Worm (Caenorhabditis elegans): ENCODE results near the gene dos-2.

The dos-2 gene

ce11 chrII:3952967-3953366 is 23.1 kb upstream of the dos-2 start (continued):
- TF ChIP-seq Y5F2A.4 (GFP tag; optimal IDR thresholded peaks at IDR 0.05) (no peak), nhr-42 (GFP tag; IDR thresholded peaks at IDR 0.05) (no peak), cey-2 (tag; optimal IDR thresholded peaks at IDR 0.05; ENCODE audit: borderline replicate concordance, insufficient read depth) (no peak), spr-3 (GFP tag; optimal IDR thresholded peaks at IDR 0.05) (no peak), dmd-6 (GFP tag; IDR thresholded peaks at IDR 0.05) (peak; percentile 28; the same call in 1 of the 2 replicates), ceh-28 (tag; optimal IDR thresholded peaks at IDR 0.05) (no peak), hlh-11 (tag; optimal IDR thresholded peaks at IDR 0.05) (peak; percentile 26)

DNA sequence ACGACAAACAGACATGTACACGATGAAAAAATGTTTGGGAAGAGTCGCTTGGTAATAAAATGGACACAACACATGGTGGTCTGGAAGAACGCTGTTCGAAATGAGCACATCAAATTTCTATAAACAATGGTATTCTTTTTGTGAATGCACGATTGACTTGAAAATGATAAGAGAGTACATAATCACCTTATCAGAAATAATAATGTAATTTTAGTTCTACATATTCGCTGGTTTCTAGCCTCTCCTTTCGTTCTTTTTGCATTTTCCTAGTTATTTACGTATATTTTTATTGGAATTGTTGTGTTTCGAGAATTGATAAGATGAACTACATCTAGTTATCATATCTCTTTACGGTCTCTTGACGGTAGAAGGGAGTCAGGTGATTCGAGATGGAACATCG is 22.0 kb upstream of the dos-2 start:
- TF ChIP-seq hlh-11 (tag; optimal IDR thresholded peaks at IDR 0.05) (peak; percentile 51), dve-1 (tag; optimal IDR thresholded peaks at IDR 0.05; ENCODE audit: insufficient read depth) (peak; percentile 49), php-3 (GFP tag; IDR thresholded peaks at IDR 0.05) (peak; percentile 74), daf-16 (GFP tag; optimal IDR thresholded peaks at IDR 0.05) (no peak), daf-16 (tag; optimal IDR thresholded peaks at IDR 0.05) (peak; percentile 89), pqm-1 (tag; optimal IDR thresholded peaks at IDR 0.05) (peak; percentile 64), nhr-6 (tag; optimal IDR thresholded peaks at IDR 0.05) (peak; percentile 24), nhr-28 (tag; optimal IDR thresholded peaks at IDR 0.05) (peak; percentile 87), tra-1 (GFP tag; IDR thresholded peaks at IDR 0.05) (no peak), T20F7.1 (GFP tag; optimal IDR thresholded peaks at IDR 0.05) (peak; percentile 15), daf-8 (GFP tag; IDR thresholded peaks at IDR 0.05) (no peak), lim-7 (GFP tag; IDR thresholded peaks at IDR 0.05) (no peak)

- TF ChIP-seq madf-5 (GFP tag; IDR thresholded peaks at IDR 0.05) (no peak), mes-2 (tag; optimal IDR thresholded peaks at IDR 0.05; ENCODE audit: poor library complexity, severe bottlenecking) (no peak), ceh-82 (tag; optimal IDR thresholded peaks at IDR 0.05) (no peak), hlh-11 (tag; optimal IDR thresholded peaks at IDR 0.05) (no peak), hlh-30 (tag; optimal IDR thresholded peaks at IDR 0.05; ENCODE audit: insufficient read depth) (peak; percentile 8), lsy-2 (tag; optimal IDR thresholded peaks at IDR 0.05) (peak in 1 of 2 experiments; percentile 31), nhr-28 (tag; optimal IDR thresholded peaks at IDR 0.05) (peak; percentile 12), mep-1 (tag; optimal IDR thresholded peaks at IDR 0.05) (peak; percentile 15), dmd-8 (GFP tag; IDR thresholded peaks at IDR 0.05) (no peak), dve-1 (tag; optimal IDR thresholded peaks at IDR 0.05; ENCODE audit: insufficient read depth) (peak; percentile 31), aha-1 (tag) (peak; percentile 70), zip-11 (GFP tag; IDR thresholded peaks at IDR 0.05) (no peak)
Measured at ce11 chrII:3954838-3955237, 21.2 kb upstream of the dos-2 start.

ce11 chrII:3955938-3956337 is 20.1 kb upstream of the dos-2 start:
- TF ChIP-seq snpc-4 (tag; optimal IDR thresholded peaks at IDR 0.05) (no peak), aha-1 (tag) (peak; percentile 79)

ce11 chrII:3956744-3957143 is 19.3 kb upstream of the dos-2 start:
- TF ChIP-seq hlh-11 (tag; optimal IDR thresholded peaks at IDR 0.05) (peak; percentile 39), daf-16 (GFP tag; optimal IDR thresholded peaks at IDR 0.05) (peak in 1 of 2 experiments; percentile 1), daf-16 (tag; optimal IDR thresholded peaks at IDR 0.05) (no peak), lsy-2 (tag; optimal IDR thresholded peaks at IDR 0.05) (peak in 1 of 2 experiments; percentile 63), ZK546.5 (tag; optimal IDR thresholded peaks at IDR 0.05) (no peak), nhr-25 (tag; optimal IDR thresholded peaks at IDR 0.05; ENCODE audit: borderline replicate concordance, insufficient read depth) (no peak), unc-62 (GFP tag; optimal IDR thresholded peaks at IDR 0.05 in 1 of 2) (peak in 1 of 2 experiments; percentile 28), unc-62 (tag; optimal IDR thresholded peaks at IDR 0.05) (no peak), pha-4 (GFP tag; IDR thresholded peaks at IDR 0.05) (no peak), pha-4 (tag; optimal IDR thresholded peaks at IDR 0.05) (no peak), aha-1 (tag) (peak; percentile 10), arid-1 (GFP tag; conservative IDR thresholded peaks at IDR 0.05) (no peak), fkh-10 (GFP tag; optimal IDR thresholded peaks at IDR 0.05) (peak; percentile 16), F44E2.7 (GFP tag; IDR thresholded peaks at IDR 0.05) (no peak), unc-130 (GFP tag; optimal IDR thresholded peaks at IDR 0.05) (no peak), mep-1 (tag; optimal IDR thresholded peaks at IDR 0.05) (peak; percentile 46), Y75B8A.6 (GFP tag; IDR thresholded peaks at IDR 0.05) (no peak), duxl-1 (tag; optimal IDR thresholded peaks at IDR 0.05; ENCODE audit: poor library complexity) (no peak)
